Worm (Caenorhabditis elegans) whole organism, mixed stage, embryonic: ENCODE data around the gene str-57.

ENCODE experiments used
- M03D4.4 ChIP-seq: sonication (generic microtip); optimal IDR thresholded peaks from 2 replicates; lab custom pipeline; 2017; ENCODE audit warnings: mild to moderate bottlenecking, missing genetic modification characterization, missing compliant biosample characterization
- blmp-1 ChIP-seq: fragments of 150-350 bp; optimal IDR thresholded peaks from 2 replicates; lab custom pipeline; 2014; ENCODE audit warnings: missing biosample characterization, missing genetic modification characterization
- ceh-39 ChIP-seq: fragments of 150-350 bp; optimal IDR thresholded peaks from 2 replicates; lab custom pipeline; 2014; ENCODE audit warnings: missing biosample characterization, missing genetic modification characterization
- ceh-43 ChIP-seq: fragments of 200-800 bp; sonication (Bioruptor generic); optimal IDR thresholded peaks from 2 replicates; lab custom pipeline; 2018; ENCODE audit warnings: mild to moderate bottlenecking, missing genetic modification characterization, moderate library complexity, missing compliant biosample characterization
- ceh-83 ChIP-seq: fragments of 200-800 bp; sonication (Bioruptor generic); optimal IDR thresholded peaks from 2 replicates; lab custom pipeline; 2018; ENCODE audit warnings: mild to moderate bottlenecking, missing genetic modification characterization, missing compliant biosample characterization
- ces-1 ChIP-seq: fragments of 150-350 bp; optimal IDR thresholded peaks from 2 replicates; lab custom pipeline; 2014; ENCODE audit warnings: missing biosample characterization, missing genetic modification reagents, missing genetic modification characterization
- drap-1 ChIP-seq: fragments of 200-800 bp; sonication (Bioruptor generic); optimal IDR thresholded peaks from 3 replicates; lab custom pipeline; 2018; ENCODE audit warnings: mild to moderate bottlenecking, missing genetic modification characterization, missing compliant biosample characterization
- elt-3 ChIP-seq: fragments of 150-350 bp; optimal IDR thresholded peaks from 2 replicates; lab custom pipeline; 2014; ENCODE audit warnings: missing biosample characterization, missing genetic modification characterization
- ham-2 ChIP-seq: fragments of 200-800 bp; sonication (Bioruptor generic); optimal IDR thresholded peaks from 2 replicates; lab custom pipeline; 2018; ENCODE audit warnings: mild to moderate bottlenecking, missing genetic modification characterization, missing compliant biosample characterization
- hlh-1 ChIP-seq: fragments of 150-350 bp; optimal IDR thresholded peaks from 2 replicates; lab custom pipeline; 2014; ENCODE audit warnings: missing biosample characterization, missing genetic modification reagents, missing genetic modification characterization
- lin-13 ChIP-seq: fragments of 150-350 bp; optimal IDR thresholded peaks from 2 replicates; lab custom pipeline; 2014; ENCODE audit warnings: missing biosample characterization, missing genetic modification characterization
- lin-32 ChIP-seq: fragments of 200-800 bp; sonication (Bioruptor generic); optimal IDR thresholded peaks from 2 replicates; lab custom pipeline; 2018; ENCODE audit warnings: mild to moderate bottlenecking, missing genetic modification characterization, missing compliant biosample characterization
- lsy-2 ChIP-seq: fragments of 150-350 bp; optimal IDR thresholded peaks from 2 replicates; lab custom pipeline; 2014; ENCODE audit warnings: missing biosample characterization, missing genetic modification characterization
- mab-5 ChIP-seq: fragments of 150-350 bp; optimal IDR thresholded peaks from 2 replicates; lab custom pipeline; 2014; ENCODE audit warnings: missing biosample characterization, missing genetic modification characterization
- mep-1 ChIP-seq: fragments of 150-350 bp; optimal IDR thresholded peaks from 2 replicates; lab custom pipeline; 2017; ENCODE audit warnings: missing biosample characterization, missing genetic modification reagents, missing genetic modification characterization, inconsistent platforms
- mls-2 ChIP-seq: sonication (generic microtip); optimal IDR thresholded peaks from 2 replicates; lab custom pipeline; 2016; ENCODE audit warnings: mild to moderate bottlenecking, missing genetic modification characterization, moderate library complexity, missing compliant biosample characterization
- nhr-12 ChIP-seq: fragments of 150-350 bp; optimal IDR thresholded peaks from 2 replicates; lab custom pipeline; 2014; ENCODE audit warnings: missing biosample characterization, missing genetic modification characterization
- nhr-2 ChIP-seq: fragments of 150-350 bp; optimal IDR thresholded peaks from 2 replicates; lab custom pipeline; 2014; ENCODE audit warnings: missing biosample characterization, missing genetic modification characterization
- nhr-237 ChIP-seq: fragments of 150-350 bp; optimal IDR thresholded peaks from 2 replicates; lab custom pipeline; 2014; ENCODE audit warnings: missing biosample characterization, missing genetic modification characterization
- nhr-28 ChIP-seq: fragments of 150-350 bp; optimal IDR thresholded peaks from 2 replicates; lab custom pipeline; 2014; ENCODE audit warnings: missing biosample characterization, missing genetic modification characterization
- nhr-76 ChIP-seq: sonication (generic microtip); optimal IDR thresholded peaks from 2 replicates; lab custom pipeline; 2017; ENCODE audit warnings: missing biosample characterization, missing genetic modification characterization
- snpc-4 ChIP-seq: fragments of 150-350 bp; optimal IDR thresholded peaks from 2 replicates; lab custom pipeline; 2014; ENCODE audit warnings: missing biosample characterization, missing genetic modification characterization
- sptf-1 ChIP-seq: sonication (generic microtip); optimal IDR thresholded peaks from 2 replicates; lab custom pipeline; 2017; ENCODE audit warnings: mild to moderate bottlenecking, missing genetic modification characterization, moderate library complexity, missing compliant biosample characterization
- unc-120 ChIP-seq: sonication (generic microtip); optimal IDR thresholded peaks from 2 replicates; lab custom pipeline; 2017; ENCODE audit warnings: missing genetic modification characterization, missing compliant biosample characterization; ENCODE audit not compliant: poor library complexity, severe bottlenecking
- unc-39 ChIP-seq: fragments of 150-350 bp; optimal IDR thresholded peaks from 2 replicates; lab custom pipeline; 2014; ENCODE audit warnings: missing biosample characterization, missing genetic modification characterization

str-57 gene

DNA sequence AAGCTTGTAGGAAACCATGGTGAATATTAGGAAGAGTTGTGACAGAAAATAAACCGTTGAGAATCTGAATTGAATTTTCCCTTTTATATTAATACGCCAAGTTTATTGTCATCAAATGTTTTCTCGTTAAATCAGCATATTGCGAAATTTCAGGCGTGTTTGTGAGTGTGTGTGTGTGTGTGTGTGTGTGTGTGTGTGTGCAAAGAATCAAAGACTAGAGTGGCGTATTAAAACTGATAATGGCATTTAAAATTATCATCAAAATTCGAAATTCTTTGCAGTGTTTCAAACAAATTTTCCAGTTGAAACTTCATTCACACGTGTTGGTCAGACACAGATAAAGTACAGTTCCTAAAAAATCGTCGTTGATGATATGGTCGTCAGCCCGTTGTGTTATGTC lies 45.5 kb downstream of the str-57 start, which contains the start of gene gst-38:
Gene gst-38 (minus strand): TSS at position 152 of the 400 bp plus-strand sequence.
- no peak for TF ChIP-seq lin-13 (tag; lab: Kevin White, UChicago)
- TF ChIP-seq lin-32 (GFP tag; lab: Kevin White, UChicago): no peak
- TF ChIP-seq nhr-12 (tag; lab: Kevin White, UChicago): no peak
- TF ChIP-seq drap-1: no peak
- TF ChIP-seq mep-1 (tag; lab: Kevin White, UChicago): no peak
- no peak for TF ChIP-seq nhr-76 (tag; lab: Kevin White, UChicago)
- TF ChIP-seq lsy-2 (tag; lab: Kevin White, UChicago): no peak
- TF ChIP-seq hlh-1 (tag; lab: Kevin White, UChicago): no peak

ce11 chrV:15917458-15917857 lies 47.0 kb downstream of the str-57 start, which contains the start of gene F35E8.9:
TSS of gene F35E8.9 (minus strand) at chrV:15917558.
- TF ChIP-seq ceh-43 (no peak), nhr-28 (tag; lab: Kevin White, UChicago) (no peak), unc-120 (tag; lab: Kevin White, UChicago) (no peak), sptf-1 (tag; lab: Kevin White, UChicago) (no peak), mls-2 (tag; lab: Kevin White, UChicago) (no peak), hlh-1 (tag; lab: Kevin White, UChicago) (no peak), lin-32 (GFP tag; lab: Kevin White, UChicago) (no peak), ceh-83 (GFP tag; lab: Kevin White, UChicago) (no peak), mab-5 (tag; lab: Kevin White, UChicago) (no peak), snpc-4 (no peak), elt-3 (no peak), ces-1 (no peak), ceh-39 (tag; lab: Kevin White, UChicago) (no peak), nhr-76 (tag; lab: Kevin White, UChicago) (no peak), M03D4.4 (tag; lab: Kevin White, UChicago) (no peak)

DNA sequence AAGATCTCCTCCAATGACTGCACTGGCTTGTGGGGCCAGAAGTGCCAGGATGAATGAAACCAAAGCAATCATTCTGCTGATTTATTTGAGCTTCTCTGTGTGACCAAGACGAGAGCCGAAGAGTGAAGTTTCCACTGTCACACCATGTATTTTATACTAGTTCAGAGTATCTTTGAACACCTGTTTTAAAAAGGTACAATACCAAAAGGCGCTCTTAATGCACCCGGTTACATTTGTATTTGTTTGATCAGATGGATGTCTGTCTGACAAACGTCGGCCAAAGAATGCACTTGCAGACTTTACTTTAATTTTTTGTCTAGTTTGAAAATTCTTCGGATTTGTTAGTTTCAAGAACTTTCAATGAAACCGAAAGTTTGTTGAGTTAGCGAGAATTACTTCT lies 49.8 kb downstream of the str-57 start, which contains the start of gene F35E8.10:
Gene F35E8.10 (minus strand): TSS at position 101 of the 400 bp plus-strand sequence.
- no peak for TF ChIP-seq M03D4.4 (tag; lab: Kevin White, UChicago)
- no peak for TF ChIP-seq ham-2 (GFP tag; lab: Kevin White, UChicago)
- no peak for TF ChIP-seq blmp-1 (tag; lab: Kevin White, UChicago)
- no peak for TF ChIP-seq drap-1
- TF ChIP-seq nhr-28 (tag; lab: Kevin White, UChicago): no peak
- no peak for TF ChIP-seq ceh-39 (tag; lab: Kevin White, UChicago)
- no peak for TF ChIP-seq hlh-1 (tag; lab: Kevin White, UChicago)
- TF ChIP-seq unc-39: no peak
- no peak for TF ChIP-seq nhr-237
- no peak for TF ChIP-seq mab-5 (tag; lab: Kevin White, UChicago)
- no peak for TF ChIP-seq unc-120 (tag; lab: Kevin White, UChicago)
- TF ChIP-seq mls-2 (tag; lab: Kevin White, UChicago): no peak
- TF ChIP-seq nhr-2 (tag; lab: Kevin White, UChicago): no peak

DNA sequence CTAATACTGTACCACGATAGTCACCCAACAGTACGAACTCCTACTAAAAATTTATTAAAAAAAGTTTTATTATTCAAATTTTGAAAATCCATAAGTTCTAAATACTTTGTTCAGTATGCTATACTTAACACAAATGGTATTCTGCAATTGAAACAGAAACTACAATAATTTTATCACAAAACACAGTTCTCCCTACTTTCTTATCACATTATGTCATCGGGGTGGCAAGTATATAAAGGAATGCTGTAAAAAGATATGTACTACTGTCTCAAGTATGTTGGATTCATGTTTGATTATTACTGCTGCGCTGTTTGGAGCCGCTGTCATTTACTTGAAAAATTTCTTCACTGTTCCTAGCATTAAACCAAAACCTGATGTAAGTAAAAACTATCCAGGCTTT lies 50.6 kb downstream of the str-57 start, which contains the start of gene cdr-1:
Gene cdr-1 (plus strand): TSS at position 208 of the 400 bp plus-strand sequence.
- no peak for TF ChIP-seq mab-5 (tag; lab: Kevin White, UChicago)
